Worm (Caenorhabditis elegans) whole organism, L1 larva: Measurements from ENCODE around the gene Y53F4B.24.

Source experiments
- F16B12.6 ChIP-seq: fragments of 150-350 bp; optimal IDR thresholded peaks from 2 replicates; lab custom pipeline; 2014; ENCODE audit warnings: missing biosample characterization, missing genetic modification characterization
- nhr-12 ChIP-seq: sonication (generic microtip); optimal IDR thresholded peaks from 2 replicates; lab custom pipeline; 2017; ENCODE audit warnings: missing biosample characterization, missing genetic modification characterization
- nhr-90 ChIP-seq: sonication (generic microtip); optimal IDR thresholded peaks from 2 replicates; lab custom pipeline; 2016; ENCODE audit warnings: mild to moderate bottlenecking, missing genetic modification characterization, missing compliant biosample characterization; ENCODE audit not compliant: poor library complexity

- no peak for TF ChIP-seq nhr-90
- no peak for TF ChIP-seq nhr-12 (tag; lab: Kevin White, UChicago)
- no peak for TF ChIP-seq F16B12.6 (tag; lab: Kevin White, UChicago)
Measured at ce11 chrII:15107184-15107583, 27.0 kb downstream of the Y53F4B.24 start.
